Fruit fly (Drosophila melanogaster): ENCODE measurements around the gene CG32536.

CG32536 gene

DNA sequence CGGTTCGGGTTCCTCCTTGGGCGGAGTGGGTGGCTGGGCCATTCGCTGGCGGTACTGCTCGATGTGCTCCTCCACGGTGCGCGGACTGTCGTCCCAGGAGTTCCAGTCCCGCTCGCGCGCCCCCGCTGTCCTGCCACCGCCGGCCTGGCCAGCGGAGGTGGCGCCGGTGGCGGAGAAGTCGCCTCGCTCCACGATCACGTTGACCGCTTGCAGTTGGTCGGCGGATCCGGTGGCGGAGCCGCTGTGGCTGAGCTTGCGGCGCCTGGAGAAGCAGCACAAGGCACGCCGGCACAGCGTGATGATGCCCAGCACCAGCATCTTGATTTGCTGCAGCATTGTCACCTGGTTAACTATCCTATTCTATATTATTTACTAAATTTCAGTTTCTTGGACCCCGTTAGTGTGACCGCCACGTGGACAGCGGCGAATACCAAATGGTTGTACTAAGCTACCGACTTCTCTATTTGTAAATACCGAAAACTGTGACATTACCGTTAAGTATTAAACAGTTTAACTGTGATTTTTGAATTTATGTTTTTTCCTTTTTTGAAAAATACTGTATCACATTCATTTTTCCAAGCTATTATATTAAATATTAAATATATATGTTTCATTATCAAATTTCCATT lies at the start of gene CG32536, which contains the start of gene CG32537:
TSS of gene CG32536 (minus strand) at position 410 of the 629 bp plus-strand sequence.
TSS of gene CG32537 (minus strand) at position 51 of the 629 bp plus-strand sequence.
- TF ChIP-seq gfzf (GFP tag; optimal IDR thresholded peaks at IDR 0.05) (peak; percentile 73), Lhr (GFP tag; optimal IDR thresholded peaks at IDR 0.05) (peak; percentile 1), seq (GFP tag; IDR thresholded peaks at IDR 0.05) (no peak), CG15514 (GFP tag; optimal IDR thresholded peaks at IDR 0.05) (peak; percentile 26), Hr3 (GFP tag; optimal IDR thresholded peaks at IDR 0.05) (no peak), schlank (tag; optimal IDR thresholded peaks at IDR 0.05) (no peak), trem (tag; optimal IDR thresholded peaks at IDR 0.05) (peak; percentile 24), phol (tag; optimal IDR thresholded peaks at IDR 0.05) (peak; percentile 17), CG4282 (GFP tag; optimal IDR thresholded peaks at IDR 0.05) (no peak), ara (GFP tag; IDR thresholded peaks at IDR 0.05) (0 out of 2 replicates have a peak, but pooled peaks have one; percentile 22), MBD-R2 (GFP tag; IDR thresholded peaks at IDR 0.05) (peak; percentile 67), CG1233 (GFP tag; optimal IDR thresholded peaks at IDR 0.05) (no peak), CG9797 (GFP tag; optimal IDR thresholded peaks at IDR 0.05) (peak; percentile 65), CG14710 (tag; optimal IDR thresholded peaks at IDR 0.05) (peak; percentile 4), Myb (GFP tag; optimal IDR thresholded peaks at IDR 0.05) (peak; percentile 89), CG4404 (GFP tag; IDR thresholded peaks at IDR 0.05) (no peak), NC2α (GFP tag; optimal IDR thresholded peaks at IDR 0.05) (no peak), CG10321 (GFP tag; IDR thresholded peaks at IDR 0.05) (no peak), CG2712 (tag; optimal IDR thresholded peaks at IDR 0.05) (peak; percentile 1), sens (GFP tag) (peak; percentile 45), Dp (GFP tag; optimal IDR thresholded peaks at IDR 0.05) (peak; percentile 47), CG3995 (GFP tag; optimal IDR thresholded peaks at IDR 0.05) (peak; percentile 97), salm (tag; optimal IDR thresholded peaks at IDR 0.05) (no peak), emc (GFP tag; optimal IDR thresholded peaks at IDR 0.05) (no peak), CG9727 (GFP tag; optimal IDR thresholded peaks at IDR 0.05) (no peak), CG31441 (GFP tag; IDR thresholded peaks at IDR 0.05) (no peak), CG13624 (GFP tag; optimal IDR thresholded peaks at IDR 0.05) (no peak), Oli (tag; optimal IDR thresholded peaks at IDR 0.05) (no peak), CG34422 (GFP tag; IDR thresholded peaks at IDR 0.05) (0 out of 3 replicates have a peak, but pooled peaks have one; percentile 38), MESR4 (GFP tag; optimal IDR thresholded peaks at IDR 0.05) (peak; percentile 72), CG4617 (GFP tag; optimal IDR thresholded peaks at IDR 0.05; ENCODE audit: borderline replicate concordance) (peak; percentile 21), E2f2 (GFP tag; IDR thresholded peaks at IDR 0.05) (peak; percentile 53), Med (GFP tag) (peak; percentile 66), pzg (GFP tag; optimal IDR thresholded peaks at IDR 0.05) (peak; percentile 53), kah (GFP tag; optimal IDR thresholded peaks at IDR 0.05) (no peak), az2 (GFP tag; optimal IDR thresholded peaks at IDR 0.05) (no peak), BEAF-32 (GFP tag; optimal IDR thresholded peaks at IDR 0.05) (peak; percentile 6), row (GFP tag; IDR thresholded peaks at IDR 0.05) (0 out of 3 replicates have a peak, but pooled peaks have one; percentile 17), CG12391 (tag; optimal IDR thresholded peaks at IDR 0.05) (no peak), ato (GFP tag; IDR thresholded peaks at IDR 0.05; ENCODE audit: partially characterized antibody) (no peak)

Measured in whole organism, embryonic.